Worm (Caenorhabditis elegans) whole organism, L1 larva: ENCODE measurements around the gene nspg-1.
A peak's percentile ranks its signal among the peaks of the same experiment; 100 is the strongest.

Source experiments
- C04F5.9 ChIP-seq: sonication (generic microtip); optimal IDR thresholded peaks from 2 replicates; lab custom pipeline; 2016; ENCODE audit warnings: missing genetic modification characterization, missing compliant biosample characterization
- C16A3.4 ChIP-seq: fragments of 150-350 bp; optimal IDR thresholded peaks from 2 replicates; lab custom pipeline; 2014; ENCODE audit warnings: missing biosample characterization, missing genetic modification characterization
- ceh-63 ChIP-seq: fragments of 200-800 bp; sonication (Bioruptor generic); optimal IDR thresholded peaks from 2 replicates; lab custom pipeline; 2018; ENCODE audit warnings: mild to moderate bottlenecking, missing genetic modification characterization, missing compliant biosample characterization
- ceh-82 ChIP-seq, 3 experiments: fragments of 150-350 bp in 1 of 3; sonication (generic microtip) in 2 of 3; optimal IDR thresholded peaks; 2 replicates each; lab custom pipeline; 2014 to 2017; ENCODE audit warnings: missing biosample characterization in 3 of 3, missing genetic modification characterization in 3 of 3
- ceh-88 ChIP-seq: fragments of 200-800 bp; sonication (Bioruptor generic); IDR thresholded peaks from 2 replicates; pipeline ENCODE4 v1.3.6; 2022; ENCODE audit warnings: missing genetic modification characterization, missing compliant biosample characterization
- ceh-90 ChIP-seq: sonication (generic microtip); optimal IDR thresholded peaks from 2 replicates; lab custom pipeline; 2016; ENCODE audit warnings: missing genetic modification characterization, missing compliant biosample characterization
- dpl-1 ChIP-seq, 3 experiments: fragments of 150-350 bp in 2 of 3; sonication (generic microtip) in 1 of 3; optimal IDR thresholded peaks; 2 replicates each; lab custom pipeline; 2014 to 2017; ENCODE audit warnings: missing biosample characterization in 3 of 3, missing genetic modification characterization in 3 of 3, missing genetic modification reagents in 3 of 3
- efl-1 ChIP-seq, 4 experiments: fragments of 150-350 bp; optimal IDR thresholded peaks in 3 of 4; peaks in 1 of 4; 1 replicate in 1 of 4; 2 replicates in 3 of 4; lab custom pipeline; 2014; ENCODE audit warnings: missing biosample characterization in 2 of 4, missing genetic modification characterization in 2 of 4, missing genetic modification reagents in 2 of 4
- egl-13 ChIP-seq: sonication (generic microtip); optimal IDR thresholded peaks from 2 replicates; lab custom pipeline; 2016; ENCODE audit warnings: missing genotype, missing genetic modification reagents, missing genetic modification characterization, missing compliant biosample characterization
- egl-27 ChIP-seq, 2 experiments: fragments of 150-350 bp in 1 of 2; sonication (generic microtip); optimal IDR thresholded peaks; 3 replicates each; lab custom pipeline; 2017 to 2018; ENCODE audit warnings: missing biosample characterization in 2 of 2, missing genetic modification characterization in 2 of 2, missing genetic modification reagents in 2 of 2
- elt-2 ChIP-seq: sonication (generic microtip); optimal IDR thresholded peaks from 2 replicates; lab custom pipeline; 2016; ENCODE audit warnings: missing genetic modification characterization, mild to moderate bottlenecking, inconsistent platforms, missing compliant biosample characterization, missing genetic modification reagents
- fkh-10 ChIP-seq: sonication (generic microtip); optimal IDR thresholded peaks from 2 replicates; lab custom pipeline; 2017; ENCODE audit warnings: missing biosample characterization, missing genetic modification reagents, missing genetic modification characterization
- grh-1 ChIP-seq: fragments of 200-800 bp; sonication (Bioruptor generic); IDR thresholded peaks from 2 replicates; pipeline ENCODE4 v1.3.6; 2022; ENCODE audit warnings: missing genetic modification reagents, missing genetic modification characterization, missing compliant biosample characterization
- hlh-17 ChIP-seq: fragments of 200-800 bp; sonication (Bioruptor generic); optimal IDR thresholded peaks from 2 replicates; lab custom pipeline; 2018; ENCODE audit warnings: missing genetic modification characterization, mild to moderate bottlenecking, missing compliant biosample characterization, moderate library complexity, borderline replicate concordance
- hlh-4 ChIP-seq: sonication (generic microtip); optimal IDR thresholded peaks from 2 replicates; lab custom pipeline; 2016; ENCODE audit warnings: mild to moderate bottlenecking, missing genetic modification characterization, missing compliant biosample characterization
- isw-1 ChIP-seq: fragments of 200-800 bp; sonication (Bioruptor generic); IDR thresholded peaks from 2 replicates; pipeline ENCODE4 v1.3.6; 2022; ENCODE audit warnings: missing genetic modification characterization, missing compliant biosample characterization
- lin-14 ChIP-seq: fragments of 200-800 bp; sonication (Bioruptor generic); optimal IDR thresholded peaks from 2 replicates; lab custom pipeline; 2018; ENCODE audit warnings: mild to moderate bottlenecking, missing genetic modification characterization, moderate library complexity, missing compliant biosample characterization
- lin-15B ChIP-seq: fragments of 150-350 bp; sonication (generic microtip); optimal IDR thresholded peaks from 3 replicates; lab custom pipeline; 2014; ENCODE audit warnings: missing biosample characterization, missing genetic modification characterization
- lin-35 ChIP-seq, 2 experiments: fragments of 150-350 bp; optimal IDR thresholded peaks; 2 replicates each; lab custom pipeline; 2014; ENCODE audit warnings: missing biosample characterization in 2 of 2, missing genetic modification characterization in 2 of 2, missing genetic modification reagents in 2 of 2
- mdl-1 ChIP-seq, 2 experiments: fragments of 150-350 bp; optimal IDR thresholded peaks; 2 replicates each; lab custom pipeline; 2014 to 2017; ENCODE audit warnings: missing biosample characterization in 2 of 2, missing genetic modification characterization in 2 of 2, inconsistent platforms in 1 of 2
- nhr-11 ChIP-seq: fragments of 150-350 bp; optimal IDR thresholded peaks from 2 replicates; lab custom pipeline; 2014; ENCODE audit warnings: missing biosample characterization, missing genetic modification characterization
- nhr-12 ChIP-seq: sonication (generic microtip); optimal IDR thresholded peaks from 2 replicates; lab custom pipeline; 2017; ENCODE audit warnings: missing biosample characterization, missing genetic modification characterization
- nhr-19 ChIP-seq: fragments of 200-800 bp; sonication (Bioruptor generic); conservative IDR thresholded peaks from 2 replicates; pipeline ENCODE4 v1.3.6; 2022; ENCODE audit warnings: missing genetic modification characterization, missing compliant biosample characterization
- nhr-20 ChIP-seq: sonication (generic microtip); optimal IDR thresholded peaks from 2 replicates; lab custom pipeline; 2016; ENCODE audit warnings: mild to moderate bottlenecking, missing genetic modification characterization, missing compliant biosample characterization
- nhr-237 ChIP-seq: fragments of 150-350 bp; optimal IDR thresholded peaks from 2 replicates; lab custom pipeline; 2014; ENCODE audit warnings: missing biosample characterization, missing genetic modification characterization
- nhr-77 ChIP-seq: fragments of 150-350 bp; optimal IDR thresholded peaks from 2 replicates; lab custom pipeline; 2014; ENCODE audit warnings: missing biosample characterization, missing genetic modification characterization
- nhr-84 ChIP-seq: sonication (generic microtip); optimal IDR thresholded peaks from 2 replicates; lab custom pipeline; 2017; ENCODE audit warnings: missing biosample characterization, missing genetic modification characterization
- pax-3 ChIP-seq: fragments of 200-800 bp; sonication (Bioruptor generic); optimal IDR thresholded peaks from 2 replicates; lab custom pipeline; 2018; ENCODE audit warnings: mild to moderate bottlenecking, missing genetic modification characterization, moderate library complexity, missing compliant biosample characterization
- snu-23 ChIP-seq: sonication (generic microtip); optimal IDR thresholded peaks from 2 replicates; lab custom pipeline; 2016; ENCODE audit warnings: missing genetic modification characterization, missing compliant biosample characterization
- sox-4 ChIP-seq: sonication (generic microtip); optimal IDR thresholded peaks from 2 replicates; lab custom pipeline; 2016; ENCODE audit warnings: missing genetic modification characterization, missing compliant biosample characterization
- sptf-1 ChIP-seq: fragments of 150-350 bp; optimal IDR thresholded peaks from 2 replicates; lab custom pipeline; 2014; ENCODE audit warnings: missing biosample characterization, missing genetic modification characterization
- swsn-7 ChIP-seq: sonication (generic microtip); optimal IDR thresholded peaks from 2 replicates; lab custom pipeline; 2016; ENCODE audit warnings: missing genetic modification characterization, missing compliant biosample characterization
- tbx-2 ChIP-seq: sonication (generic microtip); optimal IDR thresholded peaks from 2 replicates; lab custom pipeline; 2016; ENCODE audit warnings: missing genetic modification characterization, missing compliant biosample characterization
- unc-30 ChIP-seq: sonication (generic microtip); optimal IDR thresholded peaks from 2 replicates; lab custom pipeline; 2017; ENCODE audit warnings: missing biosample characterization, missing genetic modification characterization
- unc-62 ChIP-seq: fragments of 150-350 bp; optimal IDR thresholded peaks from 2 replicates; lab custom pipeline; 2014; ENCODE audit warnings: missing biosample characterization, missing genetic modification reagents, missing genetic modification characterization
- unc-86 ChIP-seq: sonication (generic microtip); optimal IDR thresholded peaks from 2 replicates; lab custom pipeline; 2016; ENCODE audit warnings: missing genetic modification characterization, missing compliant biosample characterization
- unc-98 ChIP-seq: fragments of 200-800 bp; sonication (Bioruptor generic); IDR thresholded peaks from 2 replicates; pipeline ENCODE4 v1.3.6; 2022; ENCODE audit warnings: missing genetic modification characterization, missing compliant biosample characterization
- ztf-4 ChIP-seq: fragments of 150-350 bp; optimal IDR thresholded peaks from 2 replicates; lab custom pipeline; 2014; ENCODE audit warnings: missing biosample characterization, missing genetic modification characterization

Gene nspg-1

DNA sequence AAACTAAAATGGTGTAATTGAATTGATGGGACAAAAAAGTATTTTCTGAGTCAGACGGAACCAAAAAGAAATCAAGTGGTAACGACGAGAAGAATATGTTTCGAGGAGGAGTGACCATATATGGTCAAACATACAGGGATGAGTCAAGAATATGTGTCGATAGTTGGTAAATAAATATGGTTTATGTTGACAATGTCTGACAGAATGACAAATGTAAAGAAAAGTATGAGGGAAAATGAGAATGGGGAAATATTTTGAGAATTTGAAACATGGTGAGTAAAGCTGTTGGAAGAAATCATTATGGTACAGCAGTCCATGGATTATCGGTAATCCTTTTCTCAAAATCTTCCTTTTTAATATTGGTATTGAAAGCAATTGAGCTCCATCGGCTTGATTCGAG lies at the start of gene nspg-1:
TSS of gene nspg-1 (minus strand) at position 101 of the 400 bp plus-strand sequence.
- TF ChIP-seq nhr-11 (tag; lab: Kevin White, UChicago) (no peak), snu-23 (GFP tag; lab: Kevin White, UChicago) (no peak), unc-86 (tag; lab: Kevin White, UChicago) (no peak), C04F5.9 (tag; lab: Kevin White, UChicago) (no peak), fkh-10 (GFP tag; lab: Kevin White, UChicago) (no peak), elt-2 (tag; lab: Kevin White, UChicago) (no peak), ceh-90 (no peak), sox-4 (tag; lab: Kevin White, UChicago) (no peak), C16A3.4 (tag; lab: Kevin White, UChicago) (no peak), egl-27 (tag; optimal IDR thresholded peaks at IDR 0.05; lab: Kevin White, UChicago) (no peak), lin-35 (GFP tag; optimal IDR thresholded peaks at IDR 0.05; lab: Kevin White, UChicago) (no peak), ceh-82 (tag; optimal IDR thresholded peaks at IDR 0.05; lab: Kevin White, UChicago) (no peak), dpl-1 (GFP tag; optimal IDR thresholded peaks at IDR 0.05; lab: Kevin White, UChicago) (no peak), mdl-1 (tag; optimal IDR thresholded peaks at IDR 0.05; lab: Kevin White, UChicago) (no peak), egl-13 (tag; lab: Kevin White, UChicago) (no peak)

DNA sequence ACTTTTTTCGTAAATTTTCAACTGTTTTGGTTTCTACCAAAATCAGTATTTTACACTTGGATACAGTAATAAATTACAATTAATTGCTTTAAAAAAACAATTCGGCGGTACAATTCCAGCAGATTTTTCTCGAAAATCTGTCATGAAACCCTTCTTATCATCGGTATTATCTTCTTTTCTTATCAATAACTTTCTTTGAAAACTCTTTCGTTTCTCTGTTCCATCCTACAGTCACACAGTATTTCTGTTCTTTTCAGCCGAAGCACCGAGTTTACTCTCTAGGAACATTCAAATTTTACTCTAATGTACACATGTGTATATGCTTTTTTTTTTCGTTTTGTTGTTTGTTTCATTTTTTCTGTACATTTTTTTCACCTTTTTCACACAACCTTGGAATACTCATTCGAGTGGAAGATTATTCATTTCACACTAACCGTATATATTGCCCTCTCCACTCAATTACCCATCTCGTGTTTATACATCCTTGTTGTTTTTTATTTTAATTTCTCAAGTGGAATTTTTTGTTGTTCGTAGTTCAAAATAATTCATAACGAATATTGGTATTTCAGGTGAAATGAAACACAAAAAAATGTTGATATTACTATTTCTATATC lies 41.8 kb upstream of the nspg-1 start, which contains the start of gene nid-1:
TSS of gene nid-1 (plus strand) at position 564 of the 614 bp plus-strand sequence.
- TF ChIP-seq lin-15B (tag; lab: Kevin White, UChicago) (no peak), nhr-12 (tag; lab: Kevin White, UChicago) (no peak), nhr-237 (tag; lab: Kevin White, UChicago) (no peak), sptf-1 (no peak), ztf-4 (tag; lab: Kevin White, UChicago) (no peak), ceh-88 (GFP tag; lab: Robert Waterston, UW) (no peak), efl-1 (optimal IDR thresholded peaks at IDR 0.05; lab: Kevin White, UChicago) (no peak), efl-1 (GFP tag; optimal IDR thresholded peaks at IDR 0.05 in 1 of 2; lab: Kevin White, UChicago) (peak in 1 of 2 experiments; percentile 77), swsn-7 (tag; lab: Kevin White, UChicago) (no peak), lin-14 (GFP tag; lab: Kevin White, UChicago) (no peak), nhr-84 (tag; lab: Kevin White, UChicago) (no peak), isw-1 (GFP tag; lab: Robert Waterston, UW) (no peak), unc-30 (tag; lab: Kevin White, UChicago) (no peak), elt-2 (tag; lab: Kevin White, UChicago) (peak; percentile 66), sox-4 (tag; lab: Kevin White, UChicago) (no peak), grh-1 (GFP tag; lab: Robert Waterston, UW) (no peak)

DNA sequence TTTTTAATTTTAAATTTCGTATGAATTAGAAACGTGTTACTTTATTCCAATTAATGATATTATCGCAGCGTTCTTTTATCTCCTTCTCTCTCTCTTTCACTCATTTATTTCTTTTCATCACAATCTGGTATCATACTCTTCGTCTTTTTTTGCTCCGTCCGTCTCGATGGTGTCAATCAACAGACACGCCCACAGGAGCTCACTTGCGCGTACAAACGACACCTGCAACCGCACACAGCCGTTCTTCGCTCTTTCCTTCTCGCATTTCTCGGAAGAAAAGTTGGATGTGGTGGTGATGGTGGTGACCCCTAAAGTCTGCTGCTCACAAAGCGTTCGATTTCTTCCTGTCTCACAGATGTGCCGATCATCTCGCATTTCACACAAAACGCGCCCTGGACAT lies 40.7 kb upstream of the nspg-1 start:
- TF ChIP-seq nhr-20 (no peak), hlh-17 (GFP tag; lab: Kevin White, UChicago) (no peak), tbx-2 (no peak), unc-98 (GFP tag; lab: Robert Waterston, UW) (no peak)

DNA sequence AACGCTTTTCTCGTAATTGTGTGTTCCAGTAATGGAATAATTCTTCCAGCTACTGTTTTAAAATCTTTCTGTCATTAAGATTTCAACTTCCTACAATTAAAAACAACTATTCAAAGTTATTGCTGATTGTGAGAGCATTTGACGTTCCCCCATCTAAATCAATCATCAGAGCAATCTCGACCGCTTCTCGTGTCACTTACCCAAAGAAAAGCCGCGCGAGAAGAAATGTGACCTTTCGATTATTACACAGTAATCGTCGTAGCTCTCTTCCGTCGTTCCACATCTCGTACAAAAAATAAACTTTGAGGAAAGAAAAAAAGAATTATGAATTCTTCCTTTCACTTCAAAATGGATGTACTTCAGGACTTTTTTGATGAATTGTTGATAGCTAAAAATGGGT lies 39.5 kb upstream of the nspg-1 start:
- TF ChIP-seq pax-3 (tag; lab: Kevin White, UChicago) (no peak), unc-62 (GFP tag; lab: Kevin White, UChicago) (no peak), hlh-4 (tag; lab: Kevin White, UChicago) (no peak), nhr-12 (tag; lab: Kevin White, UChicago) (no peak), C04F5.9 (tag; lab: Kevin White, UChicago) (no peak), nhr-19 (GFP tag; lab: Robert Waterston, UW) (no peak), nhr-77 (tag; lab: Kevin White, UChicago) (no peak), ceh-63 (GFP tag; lab: Kevin White, UChicago) (no peak), lin-15B (tag; lab: Kevin White, UChicago) (no peak)
